Worm (Caenorhabditis elegans) whole organism, late embryonic: Measurements from ENCODE around the gene D1086.8.

Experiments
- K02D7.2 ChIP-seq: sonication (generic microtip); optimal IDR thresholded peaks from 2 replicates; lab custom pipeline; 2017; ENCODE audit warnings: mild to moderate bottlenecking, missing genetic modification characterization, missing compliant biosample characterization
- K09A11.1 ChIP-seq: sonication (generic microtip); optimal IDR thresholded peaks from 2 replicates; lab custom pipeline; 2017; ENCODE audit warnings: antibody characterized with exemption, mild to moderate bottlenecking, missing genetic modification characterization, missing compliant biosample characterization; ENCODE audit not compliant: insufficient read depth
- T23F11.4 ChIP-seq: fragments of 200-800 bp; sonication (Bioruptor generic); optimal IDR thresholded peaks from 2 replicates; lab custom pipeline; 2018; ENCODE audit warnings: mild to moderate bottlenecking, missing genetic modification characterization, missing compliant biosample characterization
- Y22D7AL.16 ChIP-seq: sonication (generic microtip); optimal IDR thresholded peaks from 2 replicates; lab custom pipeline; 2016; ENCODE audit warnings: missing genetic modification characterization, missing compliant biosample characterization
- ahr-1 ChIP-seq: sonication (generic microtip); optimal IDR thresholded peaks from 2 replicates; lab custom pipeline; 2016; ENCODE audit warnings: missing genetic modification characterization, missing compliant biosample characterization
- ama-1 ChIP-seq: fragments of 150-350 bp; optimal IDR thresholded peaks from 2 replicates; lab custom pipeline; 2014
- ceh-18 ChIP-seq: sonication (generic microtip); optimal IDR thresholded peaks from 2 replicates; lab custom pipeline; 2016; ENCODE audit warnings: missing genetic modification characterization, missing compliant biosample characterization
- ceh-19 ChIP-seq: fragments of 200-800 bp; sonication (Bioruptor generic); optimal IDR thresholded peaks from 2 replicates; lab custom pipeline; 2018; ENCODE audit warnings: mild to moderate bottlenecking, missing genetic modification characterization, missing compliant biosample characterization
- ceh-2 ChIP-seq: sonication (generic microtip); optimal IDR thresholded peaks from 2 replicates; lab custom pipeline; 2016; ENCODE audit warnings: missing genotype, missing genetic modification characterization, missing compliant biosample characterization
- ceh-30 ChIP-seq: fragments of 150-350 bp; optimal IDR thresholded peaks from 2 replicates; lab custom pipeline; 2014; ENCODE audit warnings: missing biosample characterization, missing genetic modification characterization
- ceh-31 ChIP-seq: sonication (generic microtip); optimal IDR thresholded peaks from 2 replicates; lab custom pipeline; 2016; ENCODE audit warnings: missing genetic modification characterization, missing compliant biosample characterization
- ceh-34 ChIP-seq: sonication (generic microtip); optimal IDR thresholded peaks from 2 replicates; lab custom pipeline; 2016; ENCODE audit warnings: mild to moderate bottlenecking, missing genetic modification characterization, missing compliant biosample characterization
- ceh-45 ChIP-seq: fragments of 200-800 bp; sonication (Bioruptor generic); IDR thresholded peaks from 2 replicates; pipeline ENCODE4 v1.3.6; 2022; ENCODE audit warnings: missing genetic modification reagents, missing genetic modification characterization, missing compliant biosample characterization
- ceh-48 ChIP-seq: sonication (generic microtip); optimal IDR thresholded peaks from 2 replicates; lab custom pipeline; 2016; ENCODE audit warnings: missing genetic modification characterization, inconsistent platforms, missing compliant biosample characterization
- ceh-9 ChIP-seq: sonication (generic microtip); optimal IDR thresholded peaks from 2 replicates; lab custom pipeline; 2016; ENCODE audit warnings: mild to moderate bottlenecking, missing genetic modification characterization, inconsistent platforms, missing compliant biosample characterization
- dmd-4 ChIP-seq: sonication (generic microtip); optimal IDR thresholded peaks from 2 replicates; lab custom pipeline; 2016; ENCODE audit warnings: borderline replicate concordance, missing genetic modification characterization, missing compliant biosample characterization
- dve-1 ChIP-seq: sonication (generic microtip); optimal IDR thresholded peaks from 2 replicates; lab custom pipeline; 2017; ENCODE audit warnings: antibody characterized with exemption, mild to moderate bottlenecking, missing genetic modification characterization, missing compliant biosample characterization
- elt-2 ChIP-seq: sonication (generic microtip); optimal IDR thresholded peaks from 2 replicates; lab custom pipeline; 2016; ENCODE audit warnings: missing genetic modification reagents, missing genetic modification characterization, missing compliant biosample characterization
- ets-4 ChIP-seq: sonication (generic microtip); optimal IDR thresholded peaks from 2 replicates; lab custom pipeline; 2016; ENCODE audit warnings: missing genetic modification characterization, missing compliant biosample characterization
- fax-1 ChIP-seq: sonication (generic microtip); optimal IDR thresholded peaks from 2 replicates; lab custom pipeline; 2016; ENCODE audit warnings: missing genotype, missing genetic modification characterization, missing compliant biosample characterization
- gmeb-2 ChIP-seq: sonication (generic microtip); optimal IDR thresholded peaks from 2 replicates; lab custom pipeline; 2016; ENCODE audit warnings: missing genetic modification characterization, inconsistent platforms, missing compliant biosample characterization
- hlh-13 ChIP-seq: fragments of 200-800 bp; sonication (Bioruptor generic); optimal IDR thresholded peaks from 2 replicates; lab custom pipeline; 2018; ENCODE audit warnings: mild to moderate bottlenecking, missing genetic modification characterization, missing compliant biosample characterization
- hlh-15 ChIP-seq: sonication (generic microtip); optimal IDR thresholded peaks from 2 replicates; lab custom pipeline; 2016; ENCODE audit warnings: missing genetic modification characterization, missing compliant biosample characterization
- lin-11 ChIP-seq: fragments of 200-800 bp; sonication (Bioruptor generic); optimal IDR thresholded peaks from 2 replicates; lab custom pipeline; 2018; ENCODE audit warnings: mild to moderate bottlenecking, missing genetic modification characterization, missing compliant biosample characterization
- mec-3 ChIP-seq: sonication (generic microtip); optimal IDR thresholded peaks from 2 replicates; lab custom pipeline; 2016; ENCODE audit warnings: borderline replicate concordance, missing genetic modification characterization, missing compliant biosample characterization
- nfya-1 ChIP-seq: sonication (generic microtip); optimal IDR thresholded peaks from 2 replicates; lab custom pipeline; 2017; ENCODE audit warnings: missing genetic modification characterization, mild to moderate bottlenecking, missing compliant biosample characterization, antibody characterized with exemption, moderate library complexity
- nhr-232 ChIP-seq: sonication (generic microtip); optimal IDR thresholded peaks from 2 replicates; lab custom pipeline; 2016; ENCODE audit warnings: missing genetic modification characterization, missing compliant biosample characterization
- npax-4 ChIP-seq: sonication (generic microtip); optimal IDR thresholded peaks from 2 replicates; lab custom pipeline; 2016; ENCODE audit warnings: missing genetic modification characterization, missing compliant biosample characterization
- odd-2 ChIP-seq: sonication (generic microtip); optimal IDR thresholded peaks from 2 replicates; lab custom pipeline; 2017; ENCODE audit warnings: antibody characterized with exemption, mild to moderate bottlenecking, missing genetic modification characterization, missing compliant biosample characterization
- pat-9 ChIP-seq: fragments of 200-800 bp; sonication (Bioruptor generic); optimal IDR thresholded peaks from 2 replicates; lab custom pipeline; 2018; ENCODE audit warnings: mild to moderate bottlenecking, missing genetic modification characterization, moderate library complexity, missing compliant biosample characterization
- pha-2 ChIP-seq: sonication (generic microtip); optimal IDR thresholded peaks from 2 replicates; lab custom pipeline; 2017; ENCODE audit warnings: mild to moderate bottlenecking, missing genetic modification characterization, missing compliant biosample characterization
- pqm-1 ChIP-seq: sonication (generic microtip); optimal IDR thresholded peaks from 2 replicates; lab custom pipeline; 2016; ENCODE audit warnings: missing genetic modification characterization, missing compliant biosample characterization
- pros-1 ChIP-seq: fragments of 150-350 bp; optimal IDR thresholded peaks from 2 replicates; lab custom pipeline; 2014; ENCODE audit warnings: missing biosample characterization, missing genetic modification reagents, missing genetic modification characterization
- sdc-2 ChIP-seq: sonication (generic microtip); optimal IDR thresholded peaks from 2 replicates; lab custom pipeline; 2016; ENCODE audit warnings: missing genotype, missing genetic modification characterization, missing compliant biosample characterization
- sox-4 ChIP-seq: sonication (generic microtip); optimal IDR thresholded peaks from 2 replicates; lab custom pipeline; 2017; ENCODE audit warnings: mild to moderate bottlenecking, missing genetic modification characterization, inconsistent platforms, missing compliant biosample characterization
- unc-3 ChIP-seq, 2 experiments: fragments of 200-800 bp in 1 of 2; sonication (Bioruptor generic) in 1 of 2; sonication (generic microtip) in 1 of 2; conservative IDR thresholded peaks in 1 of 2; optimal IDR thresholded peaks in 1 of 2; 2 replicates each; pipeline versions ENCODE4 v1.3.6 to Lab custom; 2016 to 2022; ENCODE audit warnings: missing compliant biosample characterization in 2 of 2, missing genetic modification characterization in 2 of 2, missing genetic modification reagents in 1 of 2
- unc-86 ChIP-seq: sonication (generic microtip); optimal IDR thresholded peaks from 2 replicates; lab custom pipeline; 2016; ENCODE audit warnings: missing genetic modification characterization, missing compliant biosample characterization
- ztf-16 ChIP-seq: sonication (generic microtip); optimal IDR thresholded peaks from 2 replicates; lab custom pipeline; 2017; ENCODE audit warnings: missing genetic modification characterization, missing compliant biosample characterization

The D1086.8 gene

ce11 chrV:14097358-14097757, 3.5 kb downstream of the D1086.8 start:
- TF ChIP-seq gmeb-2 (tag; lab: Kevin White, UChicago) (no peak), sdc-2 (tag; lab: Kevin White, UChicago) (no peak)
- TF ChIP-seq, all 69 proteins: peak for 0

ce11 chrV:14098519-14098918, 4.6 kb downstream of the D1086.8 start, which contains the start of the genes D1086.2 and D1086.1:
Gene D1086.2, minus strand, starts transcription at chrV:14098668.
Gene D1086.1, plus strand, starts transcription at chrV:14098858.
- TF ChIP-seq Y22D7AL.16 (tag; lab: Kevin White, UChicago) (no peak), ceh-48 (tag; lab: Kevin White, UChicago) (no peak), gmeb-2 (tag; lab: Kevin White, UChicago) (no peak), mec-3 (tag; lab: Kevin White, UChicago) (no peak), sox-4 (tag; lab: Kevin White, UChicago) (no peak), ceh-2 (tag; lab: Kevin White, UChicago) (no peak)

ce11 chrV:14100886-14101285, 7.0 kb downstream of the D1086.8 start, which contains the start of gene D1086.12:
Gene D1086.12, plus strand, starts transcription at chrV:14101186.
- TF ChIP-seq K02D7.2 (tag; lab: Kevin White, UChicago) (no peak), fax-1 (no peak)

- TF ChIP-seq unc-3 (GFP tag; conservative IDR thresholded peaks at IDR 0.05; lab: Robert Waterston, UW), result no peak
- no peak for TF ChIP-seq unc-3 (tag; optimal IDR thresholded peaks at IDR 0.05; lab: Kevin White, UChicago)
- TF ChIP-seq ahr-1, result no peak
- no peak for TF ChIP-seq elt-2 (tag; lab: Kevin White, UChicago)
- TF ChIP-seq ztf-16 (tag; lab: Kevin White, UChicago), result no peak
- TF ChIP-seq pqm-1 (tag; lab: Kevin White, UChicago), result no peak
- no peak for TF ChIP-seq nfya-1 (tag; lab: Kevin White, UChicago)
- TF ChIP-seq ama-1 (lab: Kevin White, UChicago), result no peak
- TF ChIP-seq hlh-13 (GFP tag; lab: Kevin White, UChicago), result no peak
- TF ChIP-seq ceh-30 (tag; lab: Kevin White, UChicago), result no peak
- TF ChIP-seq ets-4 (tag; lab: Kevin White, UChicago), result no peak
- TF ChIP-seq odd-2, result no peak
- TF ChIP-seq K09A11.1 (tag; lab: Kevin White, UChicago), result no peak
- no peak for TF ChIP-seq unc-86 (tag; lab: Kevin White, UChicago)
- TF ChIP-seq nhr-232, result no peak
- TF ChIP-seq gmeb-2 (tag; lab: Kevin White, UChicago), result no peak
- no peak for TF ChIP-seq dmd-4
- TF ChIP-seq ceh-19 (GFP tag; lab: Kevin White, UChicago), result no peak
These were observed 10.1 kb downstream of the D1086.8 start, which contains the start of gene D1086.9 for ce11 chrV:14103970-14104369. Gene D1086.9, plus strand, starts transcription at chrV:14104270.

ce11 chrV:14107511-14107910, 13.6 kb downstream of the D1086.8 start, which contains the start of gene H39E23.3:
Gene H39E23.3, plus strand, starts transcription at chrV:14107811.
- TF ChIP-seq ceh-45 (GFP tag; lab: Robert Waterston, UW), result no peak
- TF ChIP-seq pros-1 (tag; lab: Kevin White, UChicago), result no peak
- no peak for TF ChIP-seq dve-1
- no peak for TF ChIP-seq ceh-9 (tag; lab: Kevin White, UChicago)
- no peak for TF ChIP-seq pat-9 (tag; lab: Kevin White, UChicago)
- TF ChIP-seq ceh-34, result no peak
- no peak for TF ChIP-seq ceh-18

ce11 chrV:14110042-14110441, 16.1 kb downstream of the D1086.8 start, which contains the start of gene H39E23.2:
Gene H39E23.2, plus strand, starts transcription at chrV:14110342.
- TF ChIP-seq gmeb-2 (tag; lab: Kevin White, UChicago) (no peak), T23F11.4 (GFP tag; lab: Kevin White, UChicago) (no peak), npax-4 (no peak), hlh-15 (no peak), ceh-31 (tag; lab: Kevin White, UChicago) (no peak), lin-11 (tag; lab: Kevin White, UChicago) (no peak), K09A11.1 (tag; lab: Kevin White, UChicago) (no peak), ama-1 (lab: Kevin White, UChicago) (no peak), Y22D7AL.16 (tag; lab: Kevin White, UChicago) (no peak), ceh-2 (tag; lab: Kevin White, UChicago) (no peak), pha-2 (no peak), K02D7.2 (tag; lab: Kevin White, UChicago) (no peak), sdc-2 (tag; lab: Kevin White, UChicago) (no peak), fax-1 (no peak)
